Fruit fly (Drosophila melanogaster): Measurements from ENCODE around the gene CG2211.

CG2211 gene

dm6 chr3L:1376014-1376745, 41.0 kb upstream of the CG2211 start (continued):
- TF ChIP-seq gem (tag; optimal IDR thresholded peaks at IDR 0.05) (peak; percentile 65), CG12391 (tag; optimal IDR thresholded peaks at IDR 0.05) (peak; percentile 60), Mes4 (GFP tag; optimal IDR thresholded peaks at IDR 0.05) (no peak), Gsc (GFP tag; IDR thresholded peaks at IDR 0.05) (no peak), CG8388 (GFP tag; optimal IDR thresholded peaks at IDR 0.05) (peak; percentile 57), Usf (GFP tag; optimal IDR thresholded peaks at IDR 0.05) (no peak), ash1 (GFP tag; optimal IDR thresholded peaks at IDR 0.05) (no peak), CG6689 (GFP tag; IDR thresholded peaks at IDR 0.05) (peak; percentile 60), CG7839 (tag; optimal IDR thresholded peaks at IDR 0.05) (peak; percentile 43), ewg (GFP tag; optimal IDR thresholded peaks at IDR 0.05) (peak; percentile 42), Poxn (GFP tag; IDR thresholded peaks at IDR 0.05) (no peak), Mrtf (GFP tag; IDR thresholded peaks at IDR 0.05) (peak; percentile 64; the same call in 1 of the 3 replicates), Elba2 (GFP tag; optimal IDR thresholded peaks at IDR 0.05) (no peak), CG13894 (tag; optimal IDR thresholded peaks at IDR 0.05) (no peak), cas (GFP tag; IDR thresholded peaks at IDR 0.05) (no peak), CG12769 (tag; optimal IDR thresholded peaks at IDR 0.05) (peak; percentile 56), CG2889 (GFP tag; IDR thresholded peaks at IDR 0.05) (no peak), Awh (GFP tag; IDR thresholded peaks at IDR 0.05) (no peak), Dbx (GFP tag; IDR thresholded peaks at IDR 0.05) (no peak), nerfin-2 (GFP tag; IDR thresholded peaks at IDR 0.05; ENCODE audit: partially characterized antibody) (no peak), CG12071 (GFP tag; optimal IDR thresholded peaks at IDR 0.05) (no peak), MTF-1 (GFP tag; optimal IDR thresholded peaks at IDR 0.05; ENCODE audit: borderline replicate concordance) (no peak), sisA (GFP tag; IDR thresholded peaks at IDR 0.05) (peak; percentile 66), ac (GFP tag; optimal IDR thresholded peaks at IDR 0.05) (no peak), Mad (GFP tag; optimal IDR thresholded peaks at IDR 0.05) (peak; percentile 3), br (optimal IDR thresholded peaks at IDR 0.05) (no peak), D (optimal IDR thresholded peaks at IDR 0.05) (no peak), D (GFP tag; optimal IDR thresholded peaks at IDR 0.05) (no peak), CG9609 (GFP tag; optimal IDR thresholded peaks at IDR 0.05) (peak; percentile 3), D19B (GFP tag; optimal IDR thresholded peaks at IDR 0.05) (no peak), org-1 (GFP tag; optimal IDR thresholded peaks at IDR 0.05) (peak; percentile 48), CG2875 (GFP tag; optimal IDR thresholded peaks at IDR 0.05) (peak; percentile 47), her (GFP tag; optimal IDR thresholded peaks at IDR 0.05) (no peak), Antp (GFP tag; optimal IDR thresholded peaks at IDR 0.05) (peak; percentile 8), CG3838 (GFP tag; optimal IDR thresholded peaks at IDR 0.05) (no peak), danr (GFP tag; IDR thresholded peaks at IDR 0.05) (no peak), dpn (GFP tag; optimal IDR thresholded peaks at IDR 0.05) (peak; percentile 21 to 43), grn (GFP tag; optimal IDR thresholded peaks at IDR 0.05) (peak; percentile 15), CG3163 (GFP tag; optimal IDR thresholded peaks at IDR 0.05) (no peak), crol (GFP tag; IDR thresholded peaks at IDR 0.05) (no peak), Bgb (GFP tag; IDR thresholded peaks at IDR 0.05; ENCODE audit: partially characterized antibody) (0 out of 2 replicates have a peak, but pooled peaks have one; percentile 27), fd102C (GFP tag; optimal IDR thresholded peaks at IDR 0.05) (no peak), Spps (tag; optimal IDR thresholded peaks at IDR 0.05) (no peak), az2 (GFP tag; optimal IDR thresholded peaks at IDR 0.05) (peak; percentile 33), Max (GFP tag; optimal IDR thresholded peaks at IDR 0.05) (no peak), Sry-β (GFP tag; optimal IDR thresholded peaks at IDR 0.05) (peak; percentile 2), croc (GFP tag; conservative IDR thresholded peaks at IDR 0.05) (no peak; the same call in 2 of the 3 replicates), gsb-n (tag; optimal IDR thresholded peaks at IDR 0.05) (peak; percentile 4), Ets97D (GFP tag; optimal IDR thresholded peaks at IDR 0.05) (no peak), zen2 (GFP tag; IDR thresholded peaks at IDR 0.05; ENCODE audit: partially characterized antibody) (peak; percentile 35; the same call in 1 of the 3 replicates), dimm (GFP tag; IDR thresholded peaks at IDR 0.05) (no peak)

Measured in whole organism, embryonic.